Fruit fly (Drosophila melanogaster): ENCODE measurements around the gene Peritrophin-15b.

Peritrophin-15b gene

dm6 chr2L:8374235-8374634 is 20.5 kb downstream of the Peritrophin-15b start, which contains the start of gene Wdr82 (continued):
- TF ChIP-seq CG12071 (GFP tag; optimal IDR thresholded peaks at IDR 0.05) (no peak), vvl (GFP tag; IDR thresholded peaks at IDR 0.05) (0 out of 2 replicates have a peak, but pooled peaks have one; percentile 12), CG13296 (GFP tag; optimal IDR thresholded peaks at IDR 0.05) (no peak), zen2 (GFP tag; IDR thresholded peaks at IDR 0.05; ENCODE audit: partially characterized antibody) (peak; percentile 84), CG30403 (GFP tag; optimal IDR thresholded peaks at IDR 0.05) (no peak), trh (GFP tag; optimal IDR thresholded peaks at IDR 0.05) (no peak), Chrac-16 (GFP tag; optimal IDR thresholded peaks at IDR 0.05) (no peak), CG4617 (GFP tag; optimal IDR thresholded peaks at IDR 0.05; ENCODE audit: borderline replicate concordance) (peak; percentile 6), gfzf (GFP tag; optimal IDR thresholded peaks at IDR 0.05) (no peak), CG6272 (GFP tag; IDR thresholded peaks at IDR 0.05) (no peak), D19B (GFP tag; optimal IDR thresholded peaks at IDR 0.05) (no peak), ato (GFP tag; IDR thresholded peaks at IDR 0.05; ENCODE audit: partially characterized antibody) (peak; percentile 83), HLH54F (GFP tag; optimal IDR thresholded peaks at IDR 0.05) (no peak), CG12104 (GFP tag; optimal IDR thresholded peaks at IDR 0.05) (no peak), scrt (GFP tag; optimal IDR thresholded peaks at IDR 0.05) (no peak), stc (GFP tag; IDR thresholded peaks at IDR 0.05) (no peak), tin (GFP tag; optimal IDR thresholded peaks at IDR 0.05) (no peak), CG18262 (tag; optimal IDR thresholded peaks at IDR 0.05) (no peak), BtbVII (GFP tag; optimal IDR thresholded peaks at IDR 0.05) (no peak), kay (GFP tag; optimal IDR thresholded peaks at IDR 0.05) (no peak), CG31388 (GFP tag; optimal IDR thresholded peaks at IDR 0.05) (no peak), sd (tag; optimal IDR thresholded peaks at IDR 0.05) (no peak), nerfin-1 (tag; optimal IDR thresholded peaks at IDR 0.05) (no peak), sr (GFP tag; IDR thresholded peaks at IDR 0.05) (no peak), fd3F (GFP tag; optimal IDR thresholded peaks at IDR 0.05) (no peak), CG2712 (tag; optimal IDR thresholded peaks at IDR 0.05) (peak; percentile 18), Hmx (GFP tag; optimal IDR thresholded peaks at IDR 0.05) (no peak), pum (GFP tag; optimal IDR thresholded peaks at IDR 0.05) (no peak), CG32767 (GFP tag; IDR thresholded peaks at IDR 0.05) (no peak), Bdp1 (GFP tag; optimal IDR thresholded peaks at IDR 0.05) (no peak), grn (GFP tag; optimal IDR thresholded peaks at IDR 0.05) (no peak), CG10267 (tag; optimal IDR thresholded peaks at IDR 0.05) (peak; percentile 22), wdn (GFP tag; IDR thresholded peaks at IDR 0.05) (no peak), CHES-1-like (GFP tag; optimal IDR thresholded peaks at IDR 0.05) (no peak), CG8478 (optimal IDR thresholded peaks at IDR 0.05) (no peak), CG12236 (GFP tag; optimal IDR thresholded peaks at IDR 0.05) (no peak), CG11695 (GFP tag; IDR thresholded peaks at IDR 0.05) (no peak)

- TF ChIP-seq Xbp1 (GFP tag; optimal IDR thresholded peaks at IDR 0.05) = no peak
- no peak for TF ChIP-seq salm (tag; optimal IDR thresholded peaks at IDR 0.05)
- peak; percentile 58 for TF ChIP-seq Ets65A (GFP tag)
- TF ChIP-seq prd (optimal IDR thresholded peaks at IDR 0.05) = no peak
- no peak for TF ChIP-seq prd (GFP tag; IDR thresholded peaks at IDR 0.05)
- no peak for TF ChIP-seq CG6765 (GFP tag; optimal IDR thresholded peaks at IDR 0.05)
- TF ChIP-seq lab (GFP tag; optimal IDR thresholded peaks at IDR 0.05) = peak; percentile 20
- TF ChIP-seq ato (GFP tag; IDR thresholded peaks at IDR 0.05; ENCODE audit: partially characterized antibody) = no peak
- no peak for TF ChIP-seq nerfin-1 (tag; optimal IDR thresholded peaks at IDR 0.05)
- TF ChIP-seq fru (optimal IDR thresholded peaks at IDR 0.05) = no peak
- 0 out of 2 replicates have a peak, but pooled peaks have one; percentile 17 for TF ChIP-seq CG4730 (GFP tag; IDR thresholded peaks at IDR 0.05)
- TF ChIP-seq insv (GFP tag; optimal IDR thresholded peaks at IDR 0.05) = no peak
- TF ChIP-seq amos (GFP tag; IDR thresholded peaks at IDR 0.05; ENCODE audit: partially characterized antibody) = no peak
- TF ChIP-seq mirr (GFP tag; optimal IDR thresholded peaks at IDR 0.05) = peak; percentile 39
- peak; percentile 64 for TF ChIP-seq Med (GFP tag)
- no peak for TF ChIP-seq Nf-YB (GFP tag; optimal IDR thresholded peaks at IDR 0.05)
- TF ChIP-seq CG13296 (GFP tag; optimal IDR thresholded peaks at IDR 0.05) = no peak
- no peak for TF ChIP-seq CG33213 (GFP tag; optimal IDR thresholded peaks at IDR 0.05)
- TF ChIP-seq CG1792 (GFP tag; optimal IDR thresholded peaks at IDR 0.05) = no peak
- no peak for TF ChIP-seq Camta (GFP tag; optimal IDR thresholded peaks at IDR 0.05)
Measured at dm6 chr2L:8372248-8372647, 22.5 kb downstream of the Peritrophin-15b start.
